Worm (Caenorhabditis elegans): ENCODE results near the gene tsen-34.

Gene tsen-34

ce11 chrIV:4215349-4215748 is 37.1 kb downstream of the tsen-34 start:
- TF ChIP-seq ama-1 (optimal IDR thresholded peaks at IDR 0.05) (no peak), syd-9 (tag; optimal IDR thresholded peaks at IDR 0.05) (no peak), ceh-18 (tag; optimal IDR thresholded peaks at IDR 0.05) (peak; percentile 22), unc-42 (tag; optimal IDR thresholded peaks at IDR 0.05) (peak; percentile 35), nfya-1 (tag; optimal IDR thresholded peaks at IDR 0.05) (peak; percentile 59), gmeb-2 (tag; optimal IDR thresholded peaks at IDR 0.05) (no peak), ets-4 (tag; optimal IDR thresholded peaks at IDR 0.05) (no peak), pat-9 (tag; optimal IDR thresholded peaks at IDR 0.05) (no peak), C38D4.7 (GFP tag; optimal IDR thresholded peaks at IDR 0.05) (no peak), tbx-2 (tag; optimal IDR thresholded peaks at IDR 0.05) (peak; percentile 35), pax-1 (tag; optimal IDR thresholded peaks at IDR 0.05) (no peak), dve-1 (tag; optimal IDR thresholded peaks at IDR 0.05) (peak; percentile 63)

- no peak for TF ChIP-seq pha-2 (tag; optimal IDR thresholded peaks at IDR 0.05)
- no peak for TF ChIP-seq tbx-7 (tag; optimal IDR thresholded peaks at IDR 0.05)
- TF ChIP-seq che-1 (tag; optimal IDR thresholded peaks at IDR 0.05): no peak
- no peak for TF ChIP-seq ceh-45 (GFP tag; IDR thresholded peaks at IDR 0.05)
- no peak for TF ChIP-seq pha-4 (tag; optimal IDR thresholded peaks at IDR 0.05)
- TF ChIP-seq sdc-2 (tag; optimal IDR thresholded peaks at IDR 0.05): no peak
- no peak for TF ChIP-seq fkh-6 (tag; optimal IDR thresholded peaks at IDR 0.05)
- TF ChIP-seq dve-1 (tag; optimal IDR thresholded peaks at IDR 0.05): no peak
- TF ChIP-seq ceh-22 (tag; optimal IDR thresholded peaks at IDR 0.05): no peak
- TF ChIP-seq ceh-6 (GFP tag; optimal IDR thresholded peaks at IDR 0.05): no peak
- TF ChIP-seq rnt-1 (tag; optimal IDR thresholded peaks at IDR 0.05): no peak
- TF ChIP-seq dmd-4 (tag; optimal IDR thresholded peaks at IDR 0.05; ENCODE audit: borderline replicate concordance): no peak
- TF ChIP-seq sox-4 (tag; optimal IDR thresholded peaks at IDR 0.05): no peak
- TF ChIP-seq unc-86 (tag; optimal IDR thresholded peaks at IDR 0.05): no peak
- TF ChIP-seq madf-2 (tag; optimal IDR thresholded peaks at IDR 0.05): no peak
- no peak for TF ChIP-seq pag-3 (tag; optimal IDR thresholded peaks at IDR 0.05; ENCODE audit: borderline replicate concordance)
- TF ChIP-seq ceh-19 (GFP tag; optimal IDR thresholded peaks at IDR 0.05): no peak
These were observed 38.0 kb downstream of the tsen-34 start for ce11 chrIV:4216099-4216894.

- TF ChIP-seq hlh-8 (tag; optimal IDR thresholded peaks at IDR 0.05) (no peak), fkh-6 (tag; optimal IDR thresholded peaks at IDR 0.05) (no peak), ztf-16 (tag; optimal IDR thresholded peaks at IDR 0.05) (no peak), hlh-13 (GFP tag; optimal IDR thresholded peaks at IDR 0.05) (no peak), ahr-1 (tag; optimal IDR thresholded peaks at IDR 0.05) (no peak), fax-1 (tag; optimal IDR thresholded peaks at IDR 0.05) (no peak), ceh-48 (tag; optimal IDR thresholded peaks at IDR 0.05) (no peak), ceh-2 (tag; optimal IDR thresholded peaks at IDR 0.05) (no peak), F13H6.1 (tag; optimal IDR thresholded peaks at IDR 0.05) (no peak), zip-5 (tag; optimal IDR thresholded peaks at IDR 0.05) (no peak), dmd-4 (tag; optimal IDR thresholded peaks at IDR 0.05; ENCODE audit: borderline replicate concordance) (no peak), madf-2 (tag; optimal IDR thresholded peaks at IDR 0.05) (no peak), C38D4.7 (GFP tag; optimal IDR thresholded peaks at IDR 0.05) (no peak), fkh-10 (GFP tag; optimal IDR thresholded peaks at IDR 0.05) (no peak), unc-55 (GFP tag; optimal IDR thresholded peaks at IDR 0.05) (no peak), unc-3 (GFP tag; conservative IDR thresholded peaks at IDR 0.05) (no peak), unc-3 (tag; optimal IDR thresholded peaks at IDR 0.05) (no peak), nfya-1 (tag; optimal IDR thresholded peaks at IDR 0.05) (no peak), ref-2 (tag; optimal IDR thresholded peaks at IDR 0.05) (no peak), pqm-1 (tag; optimal IDR thresholded peaks at IDR 0.05) (no peak), elt-2 (tag; optimal IDR thresholded peaks at IDR 0.05) (no peak)
These were observed 40.0 kb downstream of the tsen-34 start for ce11 chrIV:4218276-4218675.

All from whole organism, late embryonic.